Worm (Caenorhabditis elegans) whole organism, young adult: Measurements from ENCODE around the gene gcy-31.

Experiments used
- C06A6.2 ChIP-seq: fragments of 200-800 bp; sonication (Bioruptor generic); conservative IDR thresholded peaks from 2 replicates; pipeline ENCODE4 v1.3.6; 2022; ENCODE audit warnings: missing genetic modification characterization, missing compliant biosample characterization
- akir-1 ChIP-seq: fragments of 200-800 bp; sonication (Bioruptor generic); optimal IDR thresholded peaks from 2 replicates; lab custom pipeline; 2018; ENCODE audit warnings: mild to moderate bottlenecking, missing genetic modification characterization, moderate library complexity, missing compliant biosample characterization
- fkh-3 ChIP-seq: sonication (generic microtip); optimal IDR thresholded peaks from 2 replicates; lab custom pipeline; 2016; ENCODE audit warnings: mild to moderate bottlenecking, missing genetic modification characterization, missing compliant biosample characterization
- let-607 ChIP-seq, 2 experiments: fragments of 200-800 bp in 1 of 2; sonication (Bioruptor generic) in 1 of 2; sonication (generic microtip) in 1 of 2; optimal IDR thresholded peaks; 2 replicates each; lab custom pipeline; 2016 to 2018; ENCODE audit warnings: mild to moderate bottlenecking in 2 of 2, missing compliant biosample characterization in 2 of 2, missing genetic modification characterization in 2 of 2, moderate library complexity in 2 of 2, missing genotype in 1 of 2
- lsl-1 ChIP-seq: fragments of 200-800 bp; sonication (Bioruptor generic); optimal IDR thresholded peaks from 2 replicates; lab custom pipeline; 2018; ENCODE audit warnings: mild to moderate bottlenecking, missing genetic modification characterization, moderate library complexity, missing compliant biosample characterization
- snpc-4 ChIP-seq, 5 experiments: fragments of 150-350 bp in 1 of 5; sonication (generic microtip) in 4 of 5; optimal IDR thresholded peaks; 2 replicates each; lab custom pipeline; 2014 to 2018; ENCODE audit warnings: missing genetic modification characterization in 5 of 5, missing biosample characterization in 3 of 5, antibody characterized with exemption in 2 of 5, mild to moderate bottlenecking in 2 of 5, missing compliant biosample characterization in 2 of 5, missing genotype in 2 of 5, moderate library complexity in 2 of 5, missing genetic modification reagents in 1 of 5

DNA sequence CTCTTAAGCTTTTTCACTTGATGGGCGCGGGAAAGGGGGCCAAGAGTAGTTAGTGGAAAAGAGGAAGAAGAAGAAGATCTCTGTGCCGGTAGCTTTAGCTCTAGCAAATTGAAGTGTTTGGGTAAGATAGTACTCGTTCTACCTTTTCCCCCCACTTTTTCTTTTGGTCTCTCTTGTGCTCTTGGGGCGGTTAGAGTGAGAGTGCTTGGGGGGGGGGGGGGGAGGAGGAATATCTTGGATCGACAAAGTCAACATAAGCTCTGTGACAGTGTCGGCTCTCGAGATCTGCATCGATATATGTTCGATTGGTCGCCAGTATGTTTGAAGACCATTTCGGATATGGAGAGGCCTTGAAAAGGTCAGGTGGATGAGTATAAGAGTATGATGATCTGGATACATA lies 32.5 kb upstream of the gcy-31 start, which contains the start of gene fox-1:
- TF ChIP-seq lsl-1 (GFP tag; lab: Kevin White, UChicago) = no peak
- no peak for TF ChIP-seq snpc-4 (GFP tag; optimal IDR thresholded peaks at IDR 0.05; lab: Kevin White, UChicago)
- TF ChIP-seq snpc-4 (tag; optimal IDR thresholded peaks at IDR 0.05; lab: Kevin White, UChicago) = no peak
- TF ChIP-seq C06A6.2 (GFP tag; lab: Robert Waterston, UW) = no peak
- TF ChIP-seq akir-1 (GFP tag; lab: Kevin White, UChicago) = no peak
- no peak for TF ChIP-seq fkh-3 (tag; lab: Kevin White, UChicago)
- TF ChIP-seq let-607 (tag; optimal IDR thresholded peaks at IDR 0.05; lab: Kevin White, UChicago) = no peak
